Worm (Caenorhabditis elegans) whole organism, L1 larva: Measurements from ENCODE around the gene C13A2.1.
"Not testable (repeated sequence)": the region's sequence is repeated elsewhere in the genome, so short reads cannot be mapped to it uniquely, and the experiment has no call there.

Source experiments
- Y116A8C.19 ChIP-seq: sonication (generic microtip); optimal IDR thresholded peaks from 2 replicates; lab custom pipeline; 2016; ENCODE audit warnings: missing compliant biosample characterization, missing genetic modification characterization, borderline replicate concordance
- aly-2 ChIP-seq: fragments of 150-350 bp; optimal IDR thresholded peaks from 2 replicates; lab custom pipeline; 2014; ENCODE audit warnings: missing biosample characterization, missing genetic modification characterization
- ama-1 ChIP-seq: fragments of 150-350 bp; optimal IDR thresholded peaks from 2 replicates; lab custom pipeline; 2014
- ceh-63 ChIP-seq: fragments of 200-800 bp; sonication (Bioruptor generic); optimal IDR thresholded peaks from 2 replicates; lab custom pipeline; 2018; ENCODE audit warnings: mild to moderate bottlenecking, missing genetic modification characterization, missing compliant biosample characterization
- ceh-8 ChIP-seq: fragments of 200-800 bp; sonication (Bioruptor generic); optimal IDR thresholded peaks from 2 replicates; lab custom pipeline; 2018; ENCODE audit warnings: mild to moderate bottlenecking, missing genetic modification characterization, moderate library complexity, missing compliant biosample characterization
- ceh-82 ChIP-seq, 3 experiments: fragments of 150-350 bp in 1 of 3; sonication (generic microtip) in 2 of 3; optimal IDR thresholded peaks; 2 replicates each; lab custom pipeline; 2014 to 2017; ENCODE audit warnings: missing biosample characterization in 3 of 3, missing genetic modification characterization in 3 of 3
- ceh-90 ChIP-seq: sonication (generic microtip); optimal IDR thresholded peaks from 2 replicates; lab custom pipeline; 2016; ENCODE audit warnings: missing genetic modification characterization, missing compliant biosample characterization
- ces-1 ChIP-seq: fragments of 150-350 bp; optimal IDR thresholded peaks from 2 replicates; lab custom pipeline; 2014; ENCODE audit warnings: missing biosample characterization, missing genetic modification reagents, missing genetic modification characterization
- dpl-1 ChIP-seq, 3 experiments: fragments of 150-350 bp in 2 of 3; sonication (generic microtip) in 1 of 3; optimal IDR thresholded peaks; 2 replicates each; lab custom pipeline; 2014 to 2017; ENCODE audit warnings: missing biosample characterization in 3 of 3, missing genetic modification characterization in 3 of 3, missing genetic modification reagents in 3 of 3
- efl-1 ChIP-seq, 4 experiments: fragments of 150-350 bp; optimal IDR thresholded peaks in 3 of 4; peaks in 1 of 4; 1 replicate in 1 of 4; 2 replicates in 3 of 4; lab custom pipeline; 2014; ENCODE audit warnings: missing biosample characterization in 2 of 4, missing genetic modification characterization in 2 of 4, missing genetic modification reagents in 2 of 4
- egl-27 ChIP-seq, 2 experiments: fragments of 150-350 bp in 1 of 2; sonication (generic microtip); optimal IDR thresholded peaks; 3 replicates each; lab custom pipeline; 2017 to 2018; ENCODE audit warnings: missing biosample characterization in 2 of 2, missing genetic modification characterization in 2 of 2, missing genetic modification reagents in 2 of 2
- elt-2 ChIP-seq: sonication (generic microtip); optimal IDR thresholded peaks from 2 replicates; lab custom pipeline; 2016; ENCODE audit warnings: missing genetic modification characterization, mild to moderate bottlenecking, inconsistent platforms, missing compliant biosample characterization, missing genetic modification reagents
- ets-5 ChIP-seq: fragments of 200-800 bp; sonication (Bioruptor generic); IDR thresholded peaks from 2 replicates; pipeline ENCODE4 v1.3.6; 2022; ENCODE audit warnings: missing genetic modification characterization, missing compliant biosample characterization
- fkh-10 ChIP-seq: sonication (generic microtip); optimal IDR thresholded peaks from 2 replicates; lab custom pipeline; 2017; ENCODE audit warnings: missing biosample characterization, missing genetic modification reagents, missing genetic modification characterization
- grh-1 ChIP-seq: fragments of 200-800 bp; sonication (Bioruptor generic); IDR thresholded peaks from 2 replicates; pipeline ENCODE4 v1.3.6; 2022; ENCODE audit warnings: missing genetic modification reagents, missing genetic modification characterization, missing compliant biosample characterization
- irx-1 ChIP-seq: sonication (generic microtip); optimal IDR thresholded peaks from 2 replicates; lab custom pipeline; 2016; ENCODE audit warnings: missing genetic modification characterization, missing compliant biosample characterization
- lin-13 ChIP-seq: fragments of 150-350 bp; optimal IDR thresholded peaks from 2 replicates; lab custom pipeline; 2014; ENCODE audit warnings: missing biosample characterization, missing genetic modification reagents, missing genetic modification characterization
- mdl-1 ChIP-seq, 2 experiments: fragments of 150-350 bp; optimal IDR thresholded peaks; 2 replicates each; lab custom pipeline; 2014 to 2017; ENCODE audit warnings: missing biosample characterization in 2 of 2, missing genetic modification characterization in 2 of 2, inconsistent platforms in 1 of 2
- nhr-12 ChIP-seq: sonication (generic microtip); optimal IDR thresholded peaks from 2 replicates; lab custom pipeline; 2017; ENCODE audit warnings: missing biosample characterization, missing genetic modification characterization
- nhr-19 ChIP-seq: fragments of 200-800 bp; sonication (Bioruptor generic); conservative IDR thresholded peaks from 2 replicates; pipeline ENCODE4 v1.3.6; 2022; ENCODE audit warnings: missing genetic modification characterization, missing compliant biosample characterization
- nhr-28 ChIP-seq: fragments of 150-350 bp; optimal IDR thresholded peaks from 2 replicates; lab custom pipeline; 2014; ENCODE audit warnings: missing biosample characterization, missing genetic modification characterization
- nhr-47 ChIP-seq: sonication (generic microtip); optimal IDR thresholded peaks from 2 replicates; lab custom pipeline; 2016; ENCODE audit warnings: mild to moderate bottlenecking, missing genetic modification characterization, moderate library complexity, missing compliant biosample characterization
- nhr-71 ChIP-seq: sonication (generic microtip); optimal IDR thresholded peaks from 2 replicates; lab custom pipeline; 2016; ENCODE audit warnings: mild to moderate bottlenecking, missing genetic modification characterization, moderate library complexity, missing compliant biosample characterization
- pax-3 ChIP-seq: fragments of 200-800 bp; sonication (Bioruptor generic); optimal IDR thresholded peaks from 2 replicates; lab custom pipeline; 2018; ENCODE audit warnings: mild to moderate bottlenecking, missing genetic modification characterization, moderate library complexity, missing compliant biosample characterization
- pqm-1 ChIP-seq: sonication (generic microtip); optimal IDR thresholded peaks from 3 replicates; lab custom pipeline; 2017; ENCODE audit warnings: missing biosample characterization, missing genetic modification characterization
- rnt-1 ChIP-seq: sonication (generic microtip); optimal IDR thresholded peaks from 2 replicates; lab custom pipeline; 2016; ENCODE audit warnings: mild to moderate bottlenecking, missing genetic modification characterization, moderate library complexity, missing compliant biosample characterization
- skn-1 ChIP-seq: fragments of 150-350 bp; optimal IDR thresholded peaks from 2 replicates; lab custom pipeline; 2014; ENCODE audit warnings: missing biosample characterization, missing genetic modification characterization
- sptf-1 ChIP-seq: fragments of 150-350 bp; optimal IDR thresholded peaks from 2 replicates; lab custom pipeline; 2014; ENCODE audit warnings: missing biosample characterization, missing genetic modification characterization
- sup-37 ChIP-seq: fragments of 200-800 bp; sonication (Bioruptor generic); optimal IDR thresholded peaks from 2 replicates; lab custom pipeline; 2018; ENCODE audit warnings: mild to moderate bottlenecking, missing genetic modification characterization, missing compliant biosample characterization
- tbx-2 ChIP-seq: sonication (generic microtip); optimal IDR thresholded peaks from 2 replicates; lab custom pipeline; 2016; ENCODE audit warnings: missing genetic modification characterization, missing compliant biosample characterization
- xbp-1 ChIP-seq: sonication (generic microtip); optimal IDR thresholded peaks from 2 replicates; lab custom pipeline; 2016; ENCODE audit warnings: missing genetic modification characterization, missing compliant biosample characterization
- zag-1 ChIP-seq: fragments of 150-350 bp; optimal IDR thresholded peaks from 2 replicates; lab custom pipeline; 2014; ENCODE audit warnings: missing biosample characterization, missing genetic modification characterization
- ztf-4 ChIP-seq: fragments of 150-350 bp; optimal IDR thresholded peaks from 2 replicates; lab custom pipeline; 2014; ENCODE audit warnings: missing biosample characterization, missing genetic modification characterization

Gene C13A2.1

DNA sequence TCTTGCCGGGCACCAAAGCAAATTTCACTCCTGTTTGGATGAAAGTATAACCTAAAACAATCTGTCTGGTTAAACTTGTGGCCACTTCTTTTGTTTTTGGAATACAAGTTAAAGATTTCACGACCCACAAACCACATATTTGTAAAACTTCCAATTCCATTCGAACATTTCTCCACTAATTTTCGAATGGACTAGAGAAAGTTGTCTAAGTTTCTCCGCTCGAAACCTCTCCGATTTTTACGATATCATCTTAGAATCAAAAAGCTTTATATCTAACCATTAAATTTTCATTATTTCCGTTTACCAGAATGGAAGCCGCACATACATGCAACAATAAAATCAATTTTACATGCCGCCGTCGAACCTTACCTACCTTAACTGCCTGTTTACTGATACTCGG lies 9.7 kb downstream of the C13A2.1 start, which contains the start of gene F07G11.3:
F07G11.3 (plus strand) TSS at position 301 of the 400 bp plus-strand sequence.
- no peak for TF ChIP-seq ceh-63 (GFP tag; lab: Kevin White, UChicago)
- no peak for TF ChIP-seq elt-2 (tag; lab: Kevin White, UChicago)
- TF ChIP-seq egl-27 (tag; optimal IDR thresholded peaks at IDR 0.05; lab: Kevin White, UChicago), result no peak
- TF ChIP-seq ztf-4, result no peak
- no peak for TF ChIP-seq nhr-12 (tag; lab: Kevin White, UChicago)
- no peak for TF ChIP-seq skn-1
- no peak for TF ChIP-seq sup-37 (GFP tag; lab: Kevin White, UChicago)
- TF ChIP-seq pax-3 (tag; lab: Kevin White, UChicago), result no peak
- TF ChIP-seq pqm-1 (tag; lab: Kevin White, UChicago), result no peak
- TF ChIP-seq rnt-1 (tag; lab: Kevin White, UChicago), result no peak
- TF ChIP-seq nhr-28 (tag; lab: Kevin White, UChicago), result no peak
- TF ChIP-seq nhr-71 (tag; lab: Kevin White, UChicago), result no peak
- TF ChIP-seq fkh-10 (GFP tag; lab: Kevin White, UChicago), result no peak

- TF ChIP-seq ceh-82 (tag; optimal IDR thresholded peaks at IDR 0.05; lab: Kevin White, UChicago); ceh-90 (tag; lab: Kevin White, UChicago); sup-37 (GFP tag; lab: Kevin White, UChicago): not testable (repeated sequence)
Observed at ce11 chrV:7304506-7304905, 15.7 kb downstream of the C13A2.1 start, which contains the start of gene F07G11.2. Gene F07G11.2, plus strand, starts transcription at chrV:7304806.

DNA sequence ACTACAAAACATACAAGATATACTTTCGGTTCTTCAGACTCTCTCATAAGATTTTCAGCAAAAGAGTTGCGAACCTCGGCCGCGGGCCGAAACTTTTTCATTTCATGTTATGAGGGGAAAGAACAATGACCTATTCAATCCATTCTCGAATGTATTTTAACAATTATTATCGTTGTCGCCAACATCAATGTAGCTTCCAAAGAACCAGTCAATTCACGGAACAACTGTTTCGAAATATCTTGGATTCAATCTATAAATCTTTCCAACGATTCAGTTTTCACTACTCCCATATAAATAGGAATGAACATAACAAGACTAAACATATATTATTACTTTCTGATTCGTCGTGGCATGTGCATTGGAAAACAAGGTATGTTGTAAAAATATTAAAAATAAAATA lies 18.3 kb downstream of the C13A2.1 start, which contains the start of gene F07G11.1:
F07G11.1 (plus strand) TSS at position 301 of the 400 bp plus-strand sequence.
- no peak for TF ChIP-seq pqm-1 (tag; lab: Kevin White, UChicago)
- TF ChIP-seq aly-2, result no peak
- no peak for TF ChIP-seq zag-1 (tag; lab: Kevin White, UChicago)
- no peak for TF ChIP-seq ets-5 (GFP tag; lab: Robert Waterston, UW)
- TF ChIP-seq dpl-1 (GFP tag; optimal IDR thresholded peaks at IDR 0.05; lab: Kevin White, UChicago), result no peak
- no peak for TF ChIP-seq efl-1 (optimal IDR thresholded peaks at IDR 0.05; lab: Kevin White, UChicago)
- TF ChIP-seq efl-1 (GFP tag; optimal IDR thresholded peaks at IDR 0.05 in 1 of 2; lab: Kevin White, UChicago), result peak in 1 of 2 experiments; percentile 28
- TF ChIP-seq Y116A8C.19 (tag; lab: Kevin White, UChicago), result no peak

DNA sequence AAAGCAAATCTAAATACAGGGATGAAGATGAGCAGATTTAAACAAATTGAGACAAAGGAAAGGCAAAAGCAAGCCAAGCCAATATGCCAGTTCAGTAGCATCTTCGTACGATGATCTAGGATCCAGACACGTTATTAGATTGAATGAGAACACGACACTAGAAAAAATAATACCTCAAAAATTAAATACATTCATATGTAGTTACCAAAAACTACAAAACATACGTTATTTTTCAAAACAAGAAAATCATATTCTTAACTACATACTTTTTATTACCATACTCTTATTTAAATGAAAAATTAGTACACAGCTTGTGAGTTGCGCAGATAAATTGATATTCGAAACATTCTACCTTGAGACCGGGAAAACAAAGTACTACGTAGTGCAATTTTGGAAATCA lies 24.4 kb downstream of the C13A2.1 start, which contains the start of gene srx-6:
srx-6 (minus strand) TSS at position 101 of the 400 bp plus-strand sequence.
- no peak for TF ChIP-seq ceh-8
- TF ChIP-seq sptf-1, result no peak
- no peak for TF ChIP-seq nhr-19 (GFP tag; lab: Robert Waterston, UW)
- TF ChIP-seq nhr-47 (tag; lab: Kevin White, UChicago), result no peak
- TF ChIP-seq grh-1 (GFP tag; lab: Robert Waterston, UW), result no peak
- TF ChIP-seq ama-1 (lab: Kevin White, UChicago), result no peak
- no peak for TF ChIP-seq ces-1 (GFP tag; lab: Kevin White, UChicago)
- TF ChIP-seq irx-1, result no peak
- no peak for TF ChIP-seq tbx-2 (tag; lab: Kevin White, UChicago)
- TF ChIP-seq xbp-1 (tag; lab: Kevin White, UChicago), result no peak
- no peak for TF ChIP-seq mdl-1 (tag; optimal IDR thresholded peaks at IDR 0.05; lab: Kevin White, UChicago)
- TF ChIP-seq, all 84 proteins: peak for 0

ce11 chrV:7320909-7321308 lies 32.1 kb downstream of the C13A2.1 start, which contains the start of gene lmd-4:
Gene lmd-4, minus strand, starts transcription at chrV:7321009.
- TF ChIP-seq efl-1 (optimal IDR thresholded peaks at IDR 0.05; lab: Kevin White, UChicago) (no peak), efl-1 (GFP tag; optimal IDR thresholded peaks at IDR 0.05 in 1 of 2; lab: Kevin White, UChicago) (peak in 1 of 2 experiments; percentile 17), lin-13 (GFP tag; lab: Kevin White, UChicago) (no peak)
